Fruit fly (Drosophila melanogaster): ENCODE results near the gene Nse1.
A peak's percentile ranks its signal among the peaks of the same experiment; 100 is the strongest.

Gene Nse1

DNA sequence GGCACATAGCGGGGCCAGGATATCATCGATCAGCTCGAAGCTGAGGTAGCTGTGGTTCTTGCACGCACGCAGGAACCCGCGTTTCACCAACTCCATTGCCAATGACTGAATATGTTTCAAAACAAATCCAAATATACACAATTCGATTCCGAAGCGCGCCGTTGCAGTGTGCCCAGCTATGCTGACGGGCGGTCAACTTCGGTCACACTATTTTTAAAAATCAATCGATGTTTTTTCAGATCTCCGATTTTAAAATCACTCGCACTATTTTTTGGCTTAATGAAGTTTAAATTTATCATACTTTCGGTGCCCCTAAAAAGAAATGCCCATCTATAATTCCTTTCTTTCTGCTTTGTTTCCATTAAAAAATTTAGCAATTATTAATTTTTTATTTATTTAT, at the start of gene Nse1:
Nse1 (minus strand) TSS at position 173 of the 400 bp plus-strand sequence.
- TF ChIP-seq ovo (GFP tag; optimal IDR thresholded peaks at IDR 0.05) (no peak), bab1 (GFP tag; optimal IDR thresholded peaks at IDR 0.05) (peak; percentile 1)

DNA sequence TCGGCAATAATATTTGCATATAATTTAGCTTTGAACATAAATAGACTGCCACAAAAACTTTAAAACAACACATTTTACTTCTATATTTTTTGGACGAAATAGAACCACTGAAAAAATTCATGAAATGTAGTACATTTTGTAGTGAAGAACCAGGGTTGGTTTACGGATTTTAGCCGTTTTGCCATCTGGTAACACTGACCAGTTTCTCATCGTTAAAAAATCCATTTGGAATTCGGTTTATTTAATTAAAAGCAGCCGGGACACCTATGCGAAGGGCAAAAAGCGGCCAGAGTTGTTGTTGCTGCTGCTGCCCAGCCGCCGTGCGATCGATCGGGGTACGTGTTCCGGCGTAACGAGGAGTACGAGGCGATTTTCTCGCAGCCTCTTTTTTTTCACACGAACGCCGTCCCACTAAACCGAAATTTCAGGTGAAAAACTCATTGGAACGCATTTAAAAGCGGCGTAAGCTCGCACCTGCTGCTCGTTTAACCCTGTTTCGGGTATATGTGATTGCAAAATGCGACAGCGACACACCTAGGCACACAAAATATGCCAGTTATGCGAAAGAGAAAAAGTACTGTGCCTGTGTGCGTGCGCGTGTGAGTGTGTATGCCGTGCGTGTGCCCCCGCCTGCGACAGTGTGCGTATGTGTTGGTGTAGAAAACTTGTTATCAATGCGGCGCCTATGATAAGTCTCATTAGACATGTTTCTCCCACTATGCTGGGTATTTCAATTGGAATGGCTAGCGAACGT, 46.5 kb upstream of the Nse1 start, which contains the start of gene Liprin-alpha:
Liprin-alpha (plus strand) TSS at position 154 of the 754 bp plus-strand sequence.
- TF ChIP-seq CG7101 (tag; optimal IDR thresholded peaks at IDR 0.05) = no peak
- peak; percentile 40 for TF ChIP-seq kay (GFP tag; ENCODE audit: borderline replicate concordance)
- no peak for TF ChIP-seq CG5204 (GFP tag; optimal IDR thresholded peaks at IDR 0.05)
- no peak for TF ChIP-seq CG7045 (GFP tag; optimal IDR thresholded peaks at IDR 0.05)
- no peak for TF ChIP-seq cic (GFP tag; optimal IDR thresholded peaks at IDR 0.05)
- no peak for TF ChIP-seq tj (GFP tag; optimal IDR thresholded peaks at IDR 0.05)
- no peak for TF ChIP-seq CG14711 (tag; optimal IDR thresholded peaks at IDR 0.05)
- no peak for TF ChIP-seq pad (GFP tag; optimal IDR thresholded peaks at IDR 0.05)
- TF ChIP-seq Mnt (GFP tag; optimal IDR thresholded peaks at IDR 0.05) = peak; percentile 9
- TF ChIP-seq Clk (GFP tag; optimal IDR thresholded peaks at IDR 0.05) = no peak
- TF ChIP-seq CG11617 (GFP tag; optimal IDR thresholded peaks at IDR 0.05) = no peak
- TF ChIP-seq CG1620 (GFP tag; optimal IDR thresholded peaks at IDR 0.05) = no peak

DNA sequence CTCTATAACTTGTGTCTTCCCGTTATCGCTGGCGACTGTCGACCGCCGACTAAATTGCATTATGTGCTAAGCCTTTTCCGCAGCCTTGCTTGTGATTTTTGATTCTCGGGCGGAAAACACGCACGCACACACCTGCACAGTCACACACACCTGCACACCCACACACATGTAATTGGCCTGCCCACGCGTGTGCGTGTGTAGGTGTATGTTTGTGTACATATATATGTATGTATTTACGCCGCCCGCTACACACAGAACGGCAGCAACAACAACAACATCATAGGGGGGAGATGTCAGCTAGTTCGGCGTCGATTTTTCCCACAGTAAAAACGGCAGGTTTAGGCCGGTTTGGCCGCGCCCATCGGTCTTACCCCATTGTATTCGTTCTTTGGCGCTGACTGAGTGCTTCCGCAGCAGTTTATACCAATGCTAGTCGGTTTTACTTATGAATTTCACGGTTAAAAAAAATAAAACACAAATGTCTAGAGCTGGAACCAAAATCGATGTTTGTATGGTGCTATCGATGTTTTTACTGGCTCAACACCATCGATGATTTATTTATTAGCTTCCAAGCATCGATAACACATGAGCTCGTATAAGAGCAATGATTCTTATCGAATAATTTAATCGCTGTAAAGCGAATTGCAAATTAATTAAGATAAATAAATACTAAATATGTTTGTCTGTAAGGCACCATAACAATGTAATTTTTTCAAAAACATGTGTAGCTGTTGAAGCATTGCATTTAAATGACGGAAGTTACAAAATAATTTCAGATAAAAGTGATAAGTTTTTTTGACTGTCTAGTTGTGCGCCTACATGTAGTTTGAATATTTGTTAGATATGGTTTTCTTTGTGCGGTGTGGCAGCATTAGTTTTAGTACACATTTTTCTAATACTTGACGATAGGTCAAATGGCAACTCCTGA, 45.7 kb upstream of the Nse1 start, which contains the start of gene homer:
homer (minus strand) TSS at position 538 of the 928 bp plus-strand sequence.
- TF ChIP-seq CG7045 (GFP tag; optimal IDR thresholded peaks at IDR 0.05) (peak; percentile 3), Mnt (GFP tag; optimal IDR thresholded peaks at IDR 0.05) (peak; percentile 7), CG11617 (GFP tag; optimal IDR thresholded peaks at IDR 0.05) (no peak), CG33017 (tag; optimal IDR thresholded peaks at IDR 0.05) (no peak), ovo (GFP tag; optimal IDR thresholded peaks at IDR 0.05) (no peak), Hr96 (GFP tag; optimal IDR thresholded peaks at IDR 0.05) (no peak), toe (GFP tag; optimal IDR thresholded peaks at IDR 0.05) (peak; percentile 62), CG14711 (tag; optimal IDR thresholded peaks at IDR 0.05) (no peak), kay (GFP tag; ENCODE audit: borderline replicate concordance) (no peak), bab1 (GFP tag; optimal IDR thresholded peaks at IDR 0.05) (no peak), CG7101 (tag; optimal IDR thresholded peaks at IDR 0.05) (no peak), tj (GFP tag; optimal IDR thresholded peaks at IDR 0.05) (peak; percentile 20), CG5204 (GFP tag; optimal IDR thresholded peaks at IDR 0.05) (no peak), cnc (optimal IDR thresholded peaks at IDR 0.05) (no peak), CG1620 (GFP tag; optimal IDR thresholded peaks at IDR 0.05) (no peak), cic (GFP tag; optimal IDR thresholded peaks at IDR 0.05) (peak; percentile 61)

DNA sequence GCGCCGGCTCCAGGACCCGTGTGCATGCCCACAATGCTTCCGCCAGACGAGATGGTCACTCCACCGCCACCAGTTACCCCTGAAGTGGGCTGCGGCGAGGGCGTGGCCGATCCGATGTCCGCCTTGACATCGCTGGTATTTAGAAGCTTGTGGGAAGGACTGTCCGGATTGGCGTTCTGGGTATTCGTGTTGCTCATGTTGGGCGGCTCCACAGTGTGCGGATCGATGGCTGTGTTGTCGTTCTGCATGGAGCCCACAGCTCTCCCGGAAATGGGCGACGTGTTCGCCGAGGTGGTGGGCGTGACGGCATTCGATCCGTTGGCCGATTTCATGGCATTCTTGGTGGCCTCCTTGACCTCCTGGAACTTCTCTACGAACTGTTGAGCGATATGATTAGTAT, 44.3 kb upstream of the Nse1 start:
- TF ChIP-seq kay (GFP tag; ENCODE audit: borderline replicate concordance) (no peak), CG14711 (tag; optimal IDR thresholded peaks at IDR 0.05) (no peak), cnc (optimal IDR thresholded peaks at IDR 0.05) (no peak), CG7045 (GFP tag; optimal IDR thresholded peaks at IDR 0.05) (no peak), cic (GFP tag; optimal IDR thresholded peaks at IDR 0.05) (no peak), Hr96 (GFP tag; optimal IDR thresholded peaks at IDR 0.05) (no peak), bab1 (GFP tag; optimal IDR thresholded peaks at IDR 0.05) (no peak), tj (GFP tag; optimal IDR thresholded peaks at IDR 0.05) (no peak), Clk (GFP tag; optimal IDR thresholded peaks at IDR 0.05) (no peak), Mnt (GFP tag; optimal IDR thresholded peaks at IDR 0.05) (no peak), Crg-1 (GFP tag; optimal IDR thresholded peaks at IDR 0.05) (no peak), pad (GFP tag; optimal IDR thresholded peaks at IDR 0.05) (no peak), CG33017 (tag; optimal IDR thresholded peaks at IDR 0.05) (no peak), CG7101 (tag; optimal IDR thresholded peaks at IDR 0.05) (no peak), CG1620 (GFP tag; optimal IDR thresholded peaks at IDR 0.05) (no peak), CG12768 (GFP tag; optimal IDR thresholded peaks at IDR 0.05) (no peak), ovo (GFP tag; optimal IDR thresholded peaks at IDR 0.05) (no peak), CG11617 (GFP tag; optimal IDR thresholded peaks at IDR 0.05) (no peak), CG5204 (GFP tag; optimal IDR thresholded peaks at IDR 0.05) (no peak), toe (GFP tag; optimal IDR thresholded peaks at IDR 0.05) (no peak)

DNA sequence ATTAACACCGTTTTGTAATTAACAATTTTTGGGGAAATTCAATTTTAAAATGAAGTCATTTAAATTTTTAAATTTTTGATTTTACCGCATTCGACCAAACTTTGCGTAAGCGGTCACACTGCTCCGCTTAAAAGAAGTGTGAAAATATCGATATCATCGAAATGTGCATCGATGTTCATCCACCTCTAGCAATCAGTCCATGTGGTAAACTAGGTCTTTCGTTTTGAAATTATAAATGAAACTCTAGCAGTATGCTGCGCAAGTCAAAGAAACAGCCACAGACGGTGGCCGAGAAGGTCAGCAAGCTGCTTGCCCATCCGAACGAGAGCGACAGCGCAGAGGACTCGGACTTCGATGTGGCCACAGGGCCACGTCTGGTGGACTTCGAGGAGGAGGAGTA, 40.0 kb upstream of the Nse1 start, which contains the start of gene Aatf:
Aatf (plus strand) TSS at position 166 of the 400 bp plus-strand sequence.
- TF ChIP-seq CG7101 (tag; optimal IDR thresholded peaks at IDR 0.05) = no peak
- TF ChIP-seq Mnt (GFP tag; optimal IDR thresholded peaks at IDR 0.05) = peak; percentile 89
- TF ChIP-seq cic (GFP tag; optimal IDR thresholded peaks at IDR 0.05) = no peak

DNA sequence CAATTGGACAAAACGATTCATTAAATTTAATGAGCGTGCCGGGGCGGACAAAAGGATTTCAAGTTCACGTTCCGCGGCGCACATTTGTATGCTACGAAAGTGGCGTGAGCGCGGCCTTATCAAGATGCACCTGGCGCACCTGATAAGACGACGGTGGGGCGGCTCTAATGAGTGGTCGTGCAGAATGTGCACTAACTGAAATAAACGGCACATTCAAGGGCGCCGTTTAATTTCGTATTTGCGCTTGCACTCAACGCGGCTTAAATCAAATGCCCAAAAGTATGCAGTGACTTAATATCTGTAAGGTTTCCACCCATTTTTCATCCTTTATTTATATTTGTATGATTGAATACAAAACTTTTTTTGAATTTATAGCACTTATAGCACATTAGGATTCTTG, 39.5 kb upstream of the Nse1 start:
- TF ChIP-seq CG5204 (GFP tag; optimal IDR thresholded peaks at IDR 0.05) = no peak
- TF ChIP-seq CG14711 (tag; optimal IDR thresholded peaks at IDR 0.05) = no peak
- TF ChIP-seq ovo (GFP tag; optimal IDR thresholded peaks at IDR 0.05) = no peak
- TF ChIP-seq CG7045 (GFP tag; optimal IDR thresholded peaks at IDR 0.05) = no peak
- no peak for TF ChIP-seq cic (GFP tag; optimal IDR thresholded peaks at IDR 0.05)
- TF ChIP-seq CG7101 (tag; optimal IDR thresholded peaks at IDR 0.05) = no peak

Data from whole organism, adult.